Fruit fly (Drosophila melanogaster) whole organism, embryonic: ENCODE data around the gene Ugt37D1.

ENCODE experiments used
- ATbp ChIP-seq: fragments of 200-800 bp; sonication (Bioruptor generic); optimal IDR thresholded peaks from 2 replicates; lab custom pipeline; 2017; ENCODE audit warnings: missing biosample characterization, mild to moderate bottlenecking, missing genetic modification characterization, missing genetic modification reagents
- B-H2 ChIP-seq: fragments of 200-800 bp; sonication (Bioruptor generic); optimal IDR thresholded peaks from 2 replicates; lab custom pipeline; 2018; ENCODE audit warnings: missing biosample characterization, mild to moderate bottlenecking, missing genetic modification characterization
- CG10267 ChIP-seq: fragments of 200-800 bp; sonication (Bioruptor generic); optimal IDR thresholded peaks from 2 replicates; lab custom pipeline; 2018; ENCODE audit warnings: missing biosample characterization, mild to moderate bottlenecking, missing genetic modification characterization, moderate library complexity
- CG10979 ChIP-seq: fragments of 200-800 bp; sonication (Bioruptor generic); optimal IDR thresholded peaks from 2 replicates; lab custom pipeline; 2018; ENCODE audit warnings: missing biosample characterization, mild to moderate bottlenecking, missing genetic modification characterization, moderate library complexity
- CG12769 ChIP-seq: fragments of 200-800 bp; sonication (Bioruptor generic); optimal IDR thresholded peaks from 2 replicates; lab custom pipeline; 2019; ENCODE audit warnings: missing biosample characterization, mild to moderate bottlenecking, missing genetic modification characterization, moderate library complexity
- CG13424 ChIP-seq: fragments of 200-800 bp; sonication (Bioruptor generic); optimal IDR thresholded peaks from 2 replicates; lab custom pipeline; 2019; ENCODE audit warnings: missing biosample characterization, mild to moderate bottlenecking, missing genetic modification characterization, moderate library complexity
- CG15011 ChIP-seq: fragments of 200-800 bp; sonication (Bioruptor generic); optimal IDR thresholded peaks from 3 replicates; lab custom pipeline; 2018; ENCODE audit warnings: missing biosample characterization, mild to moderate bottlenecking, missing genetic modification characterization
- CG17186 ChIP-seq: fragments of 200-800 bp; sonication (Bioruptor generic); optimal IDR thresholded peaks from 3 replicates; lab custom pipeline; 2017; ENCODE audit warnings: missing biosample characterization, missing genetic modification reagents, missing genetic modification characterization
- CG18011 ChIP-seq: fragments of 200-800 bp; sonication (Bioruptor generic); optimal IDR thresholded peaks from 2 replicates; lab custom pipeline; 2017; ENCODE audit warnings: missing biosample characterization, missing genetic modification characterization, mild to moderate bottlenecking, moderate library complexity, missing genotype
- CG31441 ChIP-seq: fragments of 200-800 bp; sonication (Bioruptor generic); IDR thresholded peaks from 2 replicates; pipeline ENCODE4 v1.3.6; 2022; ENCODE audit warnings: missing biosample characterization, missing genetic modification characterization
- CG3726 ChIP-seq: fragments of 200-800 bp; sonication (Bioruptor generic); IDR thresholded peaks from 3 replicates; pipeline ENCODE4, ENCODE4 v1.3.6; 2022; ENCODE audit warnings: missing biosample characterization, missing genetic modification characterization
- CG4820 ChIP-seq: fragments of 200-800 bp; sonication (Bioruptor generic); optimal IDR thresholded peaks from 3 replicates; lab custom pipeline; 2016; ENCODE audit warnings: missing biosample characterization, missing genetic modification characterization
- CG6654 ChIP-seq: fragments of 200-800 bp; sonication (Bioruptor generic); optimal IDR thresholded peaks from 2 replicates; lab custom pipeline; 2017; ENCODE audit warnings: missing biosample characterization, mild to moderate bottlenecking, missing genetic modification characterization
- CG6854 ChIP-seq: fragments of 200-800 bp; sonication (Bioruptor generic); optimal IDR thresholded peaks from 3 replicates; lab custom pipeline; 2017; ENCODE audit warnings: missing biosample characterization, mild to moderate bottlenecking, missing genetic modification characterization
- CG7556 ChIP-seq: fragments of 200-800 bp; sonication (Bioruptor generic); optimal IDR thresholded peaks from 2 replicates; lab custom pipeline; 2017; ENCODE audit warnings: missing biosample characterization, mild to moderate bottlenecking, missing genetic modification characterization
- CG7839 ChIP-seq: fragments of 200-800 bp; sonication (Bioruptor generic); optimal IDR thresholded peaks from 3 replicates; lab custom pipeline; 2018; ENCODE audit warnings: missing biosample characterization, mild to moderate bottlenecking, missing genetic modification characterization, moderate library complexity
- CG9932 ChIP-seq: fragments of 200-800 bp; sonication (Bioruptor generic); IDR thresholded peaks from 2 replicates; pipeline ENCODE4 v1.3.6; 2022; ENCODE audit warnings: missing biosample characterization, missing genetic modification characterization
- Camta ChIP-seq: fragments of 200-800 bp; sonication (Bioruptor generic); optimal IDR thresholded peaks from 2 replicates; lab custom pipeline; 2016; ENCODE audit warnings: missing biosample characterization, missing genetic modification characterization
- CrebB ChIP-seq: fragments of 200-800 bp; sonication (Bioruptor generic); optimal IDR thresholded peaks from 3 replicates; lab custom pipeline; 2018; ENCODE audit warnings: missing biosample characterization, mild to moderate bottlenecking, missing genetic modification characterization
- D19B ChIP-seq: fragments of 200-800 bp; sonication (Bioruptor generic); optimal IDR thresholded peaks from 2 replicates; lab custom pipeline; 2017; ENCODE audit warnings: missing biosample characterization, mild to moderate bottlenecking, missing genetic modification characterization
- Doc3 ChIP-seq: fragments of 200-800 bp; sonication (Bioruptor generic); IDR thresholded peaks from 3 replicates; pipeline ENCODE4 v1.3.6; 2022; ENCODE audit warnings: missing biosample characterization, missing genetic modification characterization; ENCODE audit not compliant: partially characterized antibody
- Drgx ChIP-seq: fragments of 200-800 bp; sonication (Bioruptor generic); IDR thresholded peaks from 2 replicates; pipeline ENCODE4 v1.3.6; 2022; ENCODE audit warnings: missing biosample characterization, missing genetic modification characterization
- E2f1 ChIP-seq: fragments of 200-800 bp; sonication (Bioruptor generic); IDR thresholded peaks from 2 replicates; pipeline ENCODE4 v1.3.6; 2022; ENCODE audit warnings: missing biosample characterization, missing genetic modification characterization
- Elba2 ChIP-seq: fragments of 200-800 bp; sonication (Bioruptor generic); optimal IDR thresholded peaks from 3 replicates; lab custom pipeline; 2016; ENCODE audit warnings: missing biosample characterization, missing genetic modification characterization
- Hand ChIP-seq: fragments of 200-800 bp; sonication (Bioruptor generic); optimal IDR thresholded peaks from 2 replicates; lab custom pipeline; 2017; ENCODE audit warnings: mild to moderate bottlenecking, missing biosample characterization, missing genetic modification reagents, missing genetic modification characterization
- Hr51 ChIP-seq, 2 experiments: fragments of 200-800 bp; sonication (Bioruptor generic); optimal IDR thresholded peaks; 2 replicates in 1 of 2; 3 replicates in 1 of 2; lab custom pipeline; 2016 to 2018; ENCODE audit warnings: missing biosample characterization in 2 of 2, missing genetic modification characterization in 2 of 2, mild to moderate bottlenecking in 1 of 2, moderate library complexity in 1 of 2
- Kr ChIP-seq: fragments of 200-800 bp; sonication (Bioruptor generic); optimal IDR thresholded peaks from 2 replicates; lab custom pipeline; 2017; ENCODE audit warnings: missing biosample characterization, mild to moderate bottlenecking, missing genetic modification characterization
- Mrtf ChIP-seq: fragments of 200-800 bp; sonication (Bioruptor generic); IDR thresholded peaks from 3 replicates; pipeline ENCODE4 v1.3.6; 2022; ENCODE audit warnings: missing biosample characterization, missing genetic modification characterization
- Nf-YC ChIP-seq: fragments of 200-800 bp; optimal IDR thresholded peaks from 3 replicates; lab custom pipeline; 2019; ENCODE audit warnings: missing biosample characterization, mild to moderate bottlenecking, missing genetic modification characterization, moderate library complexity
- PHDP ChIP-seq: fragments of 200-800 bp; sonication (Bioruptor generic); optimal IDR thresholded peaks from 3 replicates; lab custom pipeline; 2018; ENCODE audit warnings: missing biosample characterization, mild to moderate bottlenecking, missing genetic modification characterization, moderate library complexity
- Sin3A ChIP-seq: fragments of >200 bp; optimal IDR thresholded peaks from 2 replicates; lab custom pipeline; 2018
- Sox102F ChIP-seq: fragments of 200-800 bp; sonication (Bioruptor generic); optimal IDR thresholded peaks from 2 replicates; lab custom pipeline; 2018; ENCODE audit warnings: missing biosample characterization, mild to moderate bottlenecking, missing genetic modification characterization, moderate library complexity
- Spps ChIP-seq: fragments of 200-800 bp; sonication (Bioruptor generic); optimal IDR thresholded peaks from 2 replicates; lab custom pipeline; 2018; ENCODE audit warnings: missing biosample characterization, mild to moderate bottlenecking, missing genetic modification characterization
- Trl ChIP-seq, 3 experiments: fragments of >200 bp in 2 of 3; fragments of 200-800 bp in 1 of 3; sonication (Bioruptor generic) in 1 of 3; optimal IDR thresholded peaks; 2 replicates in 1 of 3; 3 replicates in 2 of 3; lab custom pipeline; 2016 to 2017; ENCODE audit warnings: missing biosample characterization in 1 of 3, missing genetic modification characterization in 1 of 3
- chif ChIP-seq, 2 experiments: fragments of 200-800 bp; sonication (Bioruptor generic); optimal IDR thresholded peaks; 3 replicates each; lab custom pipeline; 2016; ENCODE audit warnings: missing biosample characterization in 2 of 2, missing genetic modification characterization in 2 of 2
- dati ChIP-seq: fragments of 200-800 bp; sonication (Bioruptor generic); IDR thresholded peaks from 2 replicates; pipeline ENCODE4 v1.3.6; 2022; ENCODE audit warnings: missing biosample characterization, missing genetic modification characterization
- disco-r ChIP-seq: fragments of 200-800 bp; sonication (Bioruptor generic); optimal IDR thresholded peaks from 2 replicates; lab custom pipeline; 2016; ENCODE audit warnings: missing biosample characterization, missing genetic modification characterization
- fd3F ChIP-seq: fragments of 200-800 bp; sonication (Bioruptor generic); optimal IDR thresholded peaks from 2 replicates; lab custom pipeline; 2018; ENCODE audit warnings: missing biosample characterization, mild to moderate bottlenecking, missing genetic modification characterization, moderate library complexity
- gcm2 ChIP-seq: fragments of 200-800 bp; sonication (Bioruptor generic); optimal IDR thresholded peaks from 2 replicates; lab custom pipeline; 2016; ENCODE audit warnings: missing biosample characterization, missing genetic modification characterization
- gsb-n ChIP-seq: fragments of 200-800 bp; sonication (Bioruptor generic); optimal IDR thresholded peaks from 3 replicates; lab custom pipeline; 2018; ENCODE audit warnings: missing biosample characterization, mild to moderate bottlenecking, missing genetic modification characterization
- ken ChIP-seq: fragments of 200-800 bp; sonication (Bioruptor generic); IDR thresholded peaks from 3 replicates; pipeline ENCODE4 v1.3.6; 2022; ENCODE audit warnings: missing biosample characterization, missing genetic modification characterization
- org-1 ChIP-seq: fragments of 200-800 bp; sonication (Bioruptor generic); optimal IDR thresholded peaks from 2 replicates; lab custom pipeline; 2017; ENCODE audit warnings: missing biosample characterization, missing genetic modification characterization
- pb ChIP-seq: fragments of 200-800 bp; sonication (Bioruptor generic); optimal IDR thresholded peaks from 3 replicates; lab custom pipeline; 2016; ENCODE audit warnings: missing biosample characterization, missing genetic modification characterization
- sima ChIP-seq: fragments of 200-800 bp; sonication (Bioruptor generic); optimal IDR thresholded peaks from 2 replicates; lab custom pipeline; 2016; ENCODE audit warnings: missing biosample characterization, missing genetic modification characterization
- trh ChIP-seq: fragments of 200-800 bp; sonication (Bioruptor generic); optimal IDR thresholded peaks from 2 replicates; lab custom pipeline; 2016; ENCODE audit warnings: missing biosample characterization, missing genetic modification characterization
- twi ChIP-seq: fragments of 200-800 bp; optimal IDR thresholded peaks from 2 replicates; lab custom pipeline; 2019; ENCODE audit warnings: missing biosample characterization, mild to moderate bottlenecking, missing genetic modification characterization, moderate library complexity
- tx ChIP-seq: fragments of 200-800 bp; sonication (Bioruptor generic); optimal IDR thresholded peaks from 2 replicates; lab custom pipeline; 2016; ENCODE audit warnings: missing biosample characterization, missing genetic modification characterization
- zf30C ChIP-seq: fragments of 200-800 bp; sonication (Bioruptor generic); optimal IDR thresholded peaks from 3 replicates; lab custom pipeline; 2018; ENCODE audit warnings: missing biosample characterization, mild to moderate bottlenecking, missing genetic modification characterization

The Ugt37D1 gene

dm6 chr2L:16815989-16816749 is 17.3 kb downstream of the Ugt37D1 start, which contains the start of gene mdy (continued):
- TF ChIP-seq pb (GFP tag; lab: Kevin White, UChicago) (peak; percentile 39), CrebB (tag; lab: Kevin White, UChicago) (no peak), CG15011 (no peak), CG12769 (tag; lab: Kevin White, UChicago) (peak; percentile 56), CG31441 (peak; percentile 63), trh (no peak), CG6854 (GFP tag; lab: Kevin White, UChicago) (no peak), CG10267 (peak; percentile 62), CG4820 (peak; percentile 43), E2f1 (peak; percentile 59), ATbp (GFP tag; lab: Kevin White, UChicago) (peak; percentile 44), fd3F (GFP tag; lab: Kevin White, UChicago) (peak; percentile 3), Mrtf (GFP tag; lab: Robert Waterston, UW) (peak; percentile 47; the same call in 1 of the 3 replicates), D19B (peak; percentile 36), twi (tag; lab: Kevin White, UChicago) (no peak), CG3726 (0 out of 3 replicates have a peak, but pooled peaks have one; percentile 9), ken (GFP tag; lab: Robert Waterston, UW) (peak; percentile 60; the same call in 1 of the 3 replicates), Hand (GFP tag; lab: Kevin White, UChicago) (no peak), Elba2 (GFP tag; lab: Kevin White, UChicago) (peak; percentile 36), sima (GFP tag; lab: Kevin White, UChicago) (no peak), Trl (optimal IDR thresholded peaks at IDR 0.05; lab: Kevin White, UChicago) (peak in 1 of 2 experiments; percentile 2), Trl (GFP tag; optimal IDR thresholded peaks at IDR 0.05; lab: Kevin White, UChicago) (peak; percentile 15), PHDP (tag; lab: Kevin White, UChicago) (peak; percentile 58), zf30C (GFP tag; lab: Kevin White, UChicago) (peak; percentile 47), Camta (GFP tag; lab: Kevin White, UChicago) (peak; percentile 4), Nf-YC (peak; percentile 48), gsb-n (tag; lab: Kevin White, UChicago) (peak; percentile 36), dati (GFP tag; lab: Robert Waterston, UW) (peak; percentile 45; the same call in 1 of the 2 replicates), Sin3A (no peak), CG7839 (peak; percentile 44), B-H2 (peak; percentile 24), CG6654 (GFP tag; lab: Kevin White, UChicago) (no peak), gcm2 (GFP tag; lab: Kevin White, UChicago) (peak; percentile 23), Sox102F (peak; percentile 60), tx (GFP tag; lab: Kevin White, UChicago) (peak; percentile 19), Doc3 (GFP tag; lab: Robert Waterston, UW) (no peak), Spps (tag; lab: Kevin White, UChicago) (no peak), Kr (GFP tag; lab: Kevin White, UChicago) (peak; percentile 97), CG18011 (peak; percentile 52), CG13424 (tag; lab: Kevin White, UChicago) (peak; percentile 65), CG7556 (GFP tag; lab: Kevin White, UChicago) (peak; percentile 59), chif (GFP tag; optimal IDR thresholded peaks at IDR 0.05; lab: Kevin White, UChicago) (peak; percentile 4 to 65), CG9932 (GFP tag; lab: Robert Waterston, UW) (peak; percentile 63), Hr51 (GFP tag; optimal IDR thresholded peaks at IDR 0.05; lab: Kevin White, UChicago) (peak; percentile 45 to 53), CG17186 (GFP tag; lab: Kevin White, UChicago) (peak; percentile 7), org-1 (peak; percentile 7), disco-r (no peak), Drgx (GFP tag; lab: Robert Waterston, UW) (peak; percentile 57; the same call in 1 of the 2 replicates), CG10979 (tag; lab: Kevin White, UChicago) (peak; percentile 38)
